Worm (Caenorhabditis elegans): ENCODE measurements around the gene ZC262.2.
A peak's percentile ranks its signal among the peaks of the same experiment; 100 is the strongest.

ZC262.2 gene

ce11 chrIII:8356407-8356881, 24.6 kb downstream of the ZC262.2 start (continued):
- no peak for TF ChIP-seq lin-39 (tag; optimal IDR thresholded peaks at IDR 0.05)
- no peak for TF ChIP-seq sox-4 (tag; optimal IDR thresholded peaks at IDR 0.05)
- TF ChIP-seq jun-1 (tag; optimal IDR thresholded peaks at IDR 0.05), result peak; percentile 50
- peak; percentile 95 for TF ChIP-seq lin-14 (GFP tag; optimal IDR thresholded peaks at IDR 0.05)
- TF ChIP-seq ceh-82 (tag; optimal IDR thresholded peaks at IDR 0.05), result peak; percentile 15 to 61 (median 54)
- TF ChIP-seq lsy-2 (tag; optimal IDR thresholded peaks at IDR 0.05), result peak; percentile 74 to 93
- no peak for TF ChIP-seq vab-15 (tag; optimal IDR thresholded peaks at IDR 0.05)
- peak; percentile 77 for TF ChIP-seq aly-2 (tag; optimal IDR thresholded peaks at IDR 0.05)
- TF ChIP-seq nhr-77 (tag; optimal IDR thresholded peaks at IDR 0.05), result peak; percentile 75
- TF ChIP-seq nhr-90 (tag; optimal IDR thresholded peaks at IDR 0.05; ENCODE audit: poor library complexity), result peak; percentile 63
- peak; percentile 63 for TF ChIP-seq lir-3 (tag; optimal IDR thresholded peaks at IDR 0.05; ENCODE audit: poor library complexity)
- peak; percentile 82 for TF ChIP-seq mep-1 (tag; optimal IDR thresholded peaks at IDR 0.05)
- TF ChIP-seq nhr-71 (tag; optimal IDR thresholded peaks at IDR 0.05), result peak; percentile 87
- TF ChIP-seq egl-27 (tag; optimal IDR thresholded peaks at IDR 0.05), result peak in 1 of 2 experiments; percentile 4
- peak; percentile 69 for TF ChIP-seq unc-86 (tag; optimal IDR thresholded peaks at IDR 0.05)
- peak; percentile 10 for TF ChIP-seq ceh-8 (GFP tag; optimal IDR thresholded peaks at IDR 0.05)
- peak; percentile 80 for TF ChIP-seq fkh-8 (tag; optimal IDR thresholded peaks at IDR 0.05)
- TF ChIP-seq C16A3.4 (tag; optimal IDR thresholded peaks at IDR 0.05), result peak; percentile 69

ce11 chrIII:8358213-8358672, 26.4 kb downstream of the ZC262.2 start, which contains the start of the genes R05D3.8 and rfp-1:
TSS of gene R05D3.8 (minus strand) at chrIII:8358327.
TSS of gene rfp-1 (plus strand) at chrIII:8358622.
- peak; percentile 56 for TF ChIP-seq aly-2 (tag; optimal IDR thresholded peaks at IDR 0.05)
- TF ChIP-seq isw-1 (GFP tag; IDR thresholded peaks at IDR 0.05), result peak; percentile 60
- peak; percentile 58 for TF ChIP-seq C04F5.9 (tag; optimal IDR thresholded peaks at IDR 0.05)
- TF ChIP-seq nhr-20 (tag; optimal IDR thresholded peaks at IDR 0.05), result peak; percentile 79
- peak; percentile 59 for TF ChIP-seq skn-1 (tag; optimal IDR thresholded peaks at IDR 0.05)
- peak; percentile 58 to 88 (median 61) for TF ChIP-seq ceh-82 (tag; optimal IDR thresholded peaks at IDR 0.05)
- peak in 1 of 2 experiments; percentile 9 for TF ChIP-seq ztf-11 (tag; optimal IDR thresholded peaks at IDR 0.05)
- no peak for TF ChIP-seq pax-3 (tag; optimal IDR thresholded peaks at IDR 0.05)
- TF ChIP-seq lin-15B (tag; optimal IDR thresholded peaks at IDR 0.05), result peak; percentile 92
- peak; percentile 52 for TF ChIP-seq dsc-1 (tag; optimal IDR thresholded peaks at IDR 0.05)
- peak; percentile 63 for TF ChIP-seq unc-86 (tag; optimal IDR thresholded peaks at IDR 0.05)
- TF ChIP-seq lir-3 (tag; optimal IDR thresholded peaks at IDR 0.05; ENCODE audit: poor library complexity), result peak; percentile 42
- TF ChIP-seq nhr-85 (tag), result peak; percentile 88
- peak; percentile 80 to 86 (median 85) for TF ChIP-seq dpl-1 (GFP tag; optimal IDR thresholded peaks at IDR 0.05)
- peak; percentile 53 for TF ChIP-seq F16B12.6 (tag; optimal IDR thresholded peaks at IDR 0.05)
- peak; percentile 77 for TF ChIP-seq fkh-8 (tag; optimal IDR thresholded peaks at IDR 0.05)
- TF ChIP-seq C34B4.2 (tag; optimal IDR thresholded peaks at IDR 0.05), result no peak
- no peak for TF ChIP-seq nhr-12 (tag; optimal IDR thresholded peaks at IDR 0.05)
- no peak for TF ChIP-seq zip-4 (GFP tag; optimal IDR thresholded peaks at IDR 0.05)
- TF ChIP-seq nhr-90 (tag; optimal IDR thresholded peaks at IDR 0.05; ENCODE audit: poor library complexity), result peak; percentile 63
- no peak for TF ChIP-seq egl-13 (tag; optimal IDR thresholded peaks at IDR 0.05)
- TF ChIP-seq efl-3 (GFP tag; optimal IDR thresholded peaks at IDR 0.05), result no peak
- TF ChIP-seq C16A3.4 (tag; optimal IDR thresholded peaks at IDR 0.05), result peak; percentile 91
- peak; percentile 32 for TF ChIP-seq vab-15 (tag; optimal IDR thresholded peaks at IDR 0.05)
- no peak for TF ChIP-seq ceh-63 (GFP tag; optimal IDR thresholded peaks at IDR 0.05)
- TF ChIP-seq elt-3 (tag; optimal IDR thresholded peaks at IDR 0.05), result peak in 3 of 6 experiments; percentile 4 to 74 (median 20)
- TF ChIP-seq lin-35 (GFP tag; optimal IDR thresholded peaks at IDR 0.05), result peak; percentile 87 to 91
- TF ChIP-seq hpl-2 (GFP tag; optimal IDR thresholded peaks at IDR 0.05), result no peak
- TF ChIP-seq tlp-1 (tag; optimal IDR thresholded peaks at IDR 0.05), result no peak
- TF ChIP-seq rnt-1 (tag; optimal IDR thresholded peaks at IDR 0.05), result peak; percentile 79
- TF ChIP-seq blmp-1 (tag; optimal IDR thresholded peaks at IDR 0.05), result peak; percentile 86
- TF ChIP-seq fos-1 (tag; optimal IDR thresholded peaks at IDR 0.05), result peak; percentile 82
- peak; percentile 85 for TF ChIP-seq nhr-71 (tag; optimal IDR thresholded peaks at IDR 0.05)
- TF ChIP-seq sptf-1 (tag; optimal IDR thresholded peaks at IDR 0.05), result no peak
- peak; percentile 4 for TF ChIP-seq snpc-4 (tag; optimal IDR thresholded peaks at IDR 0.05)
- TF ChIP-seq lin-14 (GFP tag; optimal IDR thresholded peaks at IDR 0.05), result peak; percentile 85
- TF ChIP-seq Y116A8C.19 (tag; optimal IDR thresholded peaks at IDR 0.05; ENCODE audit: borderline replicate concordance), result no peak
- TF ChIP-seq nhr-237 (tag; optimal IDR thresholded peaks at IDR 0.05), result peak; percentile 36
- peak; percentile 73 for TF ChIP-seq xbp-1 (tag; optimal IDR thresholded peaks at IDR 0.05)
- no peak for TF ChIP-seq sup-37 (GFP tag; optimal IDR thresholded peaks at IDR 0.05)

All from whole organism, L1 larva.